Worm (Caenorhabditis elegans) whole organism, L4 larva: Measurements from ENCODE around the gene F32D8.7.
A peak's percentile ranks its signal among the peaks of the same experiment; 100 is the strongest.

Experiments
- F10B5.3 ChIP-seq: sonication (generic microtip); optimal IDR thresholded peaks from 2 replicates; lab custom pipeline; 2016; ENCODE audit warnings: mild to moderate bottlenecking, missing genetic modification characterization, missing compliant biosample characterization
- F37D6.2 ChIP-seq: sonication (generic microtip); optimal IDR thresholded peaks from 2 replicates; lab custom pipeline; 2016; ENCODE audit warnings: mild to moderate bottlenecking, missing genetic modification characterization, missing compliant biosample characterization
- F44E2.7 ChIP-seq: fragments of 200-800 bp; sonication (Bioruptor generic); IDR thresholded peaks from 2 replicates; pipeline ENCODE4 v2.1.2; 2022; ENCODE audit warnings: missing genetic modification characterization, missing compliant biosample characterization
- F49E8.2 ChIP-seq: sonication (generic microtip); optimal IDR thresholded peaks from 2 replicates; lab custom pipeline; 2016; ENCODE audit warnings: missing compliant biosample characterization, mild to moderate bottlenecking, missing genetic modification characterization, borderline replicate concordance
- T26A8.4 ChIP-seq: fragments of 200-800 bp; sonication (Bioruptor generic); IDR thresholded peaks from 2 replicates; pipeline ENCODE4 v1.3.6; 2022; ENCODE audit warnings: missing genetic modification characterization, missing compliant biosample characterization
- Y105C5A.15 ChIP-seq: fragments of 200-800 bp; sonication (Bioruptor generic); IDR thresholded peaks from 2 replicates; pipeline ENCODE4 v1.3.6; 2022; ENCODE audit warnings: missing genetic modification characterization, missing compliant biosample characterization
- Y5F2A.4 ChIP-seq: fragments of 200-800 bp; sonication (Bioruptor generic); optimal IDR thresholded peaks from 2 replicates; lab custom pipeline; 2018; ENCODE audit warnings: mild to moderate bottlenecking, missing genetic modification characterization, missing compliant biosample characterization
- Y75B8A.6 ChIP-seq: fragments of 200-800 bp; sonication (Bioruptor generic); IDR thresholded peaks from 2 replicates; pipeline ENCODE4 v1.3.6; 2022; ENCODE audit warnings: missing genetic modification reagents, missing genetic modification characterization, missing compliant biosample characterization
- aha-1 ChIP-seq: fragments of 150-350 bp; peaks from one replicate; lab custom pipeline; 2014; ENCODE audit warnings: missing biosample characterization, missing genetic modification characterization
- ama-1 ChIP-seq: fragments of 150-350 bp; optimal IDR thresholded peaks from 2 replicates; lab custom pipeline; 2014; ENCODE audit warnings: inconsistent platforms, mixed read lengths
- arid-1 ChIP-seq: fragments of 200-800 bp; sonication (Bioruptor generic); conservative IDR thresholded peaks from 2 replicates; pipeline ENCODE4 v1.3.6; 2022; ENCODE audit warnings: missing genetic modification reagents, missing genetic modification characterization, missing compliant biosample characterization
- ceh-82 ChIP-seq: sonication (generic microtip); optimal IDR thresholded peaks from 2 replicates; lab custom pipeline; 2017; ENCODE audit warnings: missing biosample characterization, missing genetic modification characterization
- ces-1 ChIP-seq: fragments of 150-350 bp; sonication (generic microtip); optimal IDR thresholded peaks from 4 replicates; lab custom pipeline; 2014; ENCODE audit warnings: missing biosample characterization, missing genetic modification reagents, missing genetic modification characterization
- ctbp-1 ChIP-seq: fragments of 200-800 bp; sonication (Bioruptor generic); IDR thresholded peaks from 2 replicates; pipeline ENCODE4 v1.3.6; 2022; ENCODE audit warnings: missing genetic modification reagents, missing genetic modification characterization, missing compliant biosample characterization
- daf-16 ChIP-seq, 3 experiments: sonication (generic microtip); optimal IDR thresholded peaks; 2 replicates each; lab custom pipeline; 2016 to 2017; ENCODE audit warnings: missing genetic modification characterization in 3 of 3, missing genetic modification reagents in 3 of 3, mild to moderate bottlenecking in 2 of 3, missing compliant biosample characterization in 2 of 3, missing biosample characterization in 1 of 3, moderate library complexity in 1 of 3
- dmd-6 ChIP-seq: fragments of 200-800 bp; sonication (Bioruptor generic); IDR thresholded peaks from 2 replicates; pipeline ENCODE4 v1.3.6; 2022; ENCODE audit warnings: missing genetic modification reagents, missing genetic modification characterization, missing compliant biosample characterization
- duxl-1 ChIP-seq: sonication (generic microtip); optimal IDR thresholded peaks from 2 replicates; lab custom pipeline; 2016; ENCODE audit warnings: mild to moderate bottlenecking, missing genetic modification characterization, moderate library complexity, missing compliant biosample characterization; ENCODE audit not compliant: poor library complexity
- egl-27 ChIP-seq: sonication (generic microtip); optimal IDR thresholded peaks from 3 replicates; lab custom pipeline; 2017; ENCODE audit warnings: missing biosample characterization, missing genetic modification reagents, missing genetic modification characterization
- fkh-10 ChIP-seq: fragments of 150-350 bp; optimal IDR thresholded peaks from 2 replicates; lab custom pipeline; 2014; ENCODE audit warnings: missing biosample characterization, missing genetic modification reagents, missing genetic modification characterization
- gei-8 ChIP-seq: fragments of 200-800 bp; sonication (Bioruptor generic); optimal IDR thresholded peaks from 2 replicates; lab custom pipeline; 2018; ENCODE audit warnings: mild to moderate bottlenecking, missing genetic modification characterization, missing compliant biosample characterization
- hif-1 ChIP-seq, 2 experiments: sonication (generic microtip); optimal IDR thresholded peaks; 2 replicates each; lab custom pipeline; 2016 to 2017; ENCODE audit warnings: missing compliant biosample characterization in 2 of 2, missing genetic modification characterization in 2 of 2, missing genetic modification reagents in 2 of 2, missing genotype in 2 of 2, mild to moderate bottlenecking in 1 of 2
- jun-1 ChIP-seq: fragments of 150-350 bp; optimal IDR thresholded peaks from 2 replicates; lab custom pipeline; 2014; ENCODE audit warnings: missing biosample characterization, missing genetic modification reagents, missing genetic modification characterization
- lim-7 ChIP-seq: fragments of 200-800 bp; sonication (Bioruptor generic); IDR thresholded peaks from 2 replicates; pipeline ENCODE4 v1.3.6; 2022; ENCODE audit warnings: missing genetic modification characterization, missing compliant biosample characterization
- lin-1 ChIP-seq: fragments of 200-800 bp; sonication (Bioruptor generic); IDR thresholded peaks from 2 replicates; pipeline ENCODE4 v1.3.6; 2022; ENCODE audit warnings: missing genetic modification reagents, missing genetic modification characterization, missing compliant biosample characterization
- lin-13 ChIP-seq: fragments of 150-350 bp; optimal IDR thresholded peaks from 2 replicates; lab custom pipeline; 2014; ENCODE audit warnings: missing biosample characterization, missing genetic modification reagents, missing genetic modification characterization
- lin-15B ChIP-seq: fragments of 150-350 bp; sonication (generic microtip); optimal IDR thresholded peaks from 3 replicates; lab custom pipeline; 2014; ENCODE audit warnings: missing biosample characterization, missing genetic modification characterization
- lir-3 ChIP-seq: sonication (generic microtip); optimal IDR thresholded peaks from 2 replicates; lab custom pipeline; 2016; ENCODE audit warnings: mild to moderate bottlenecking, missing genetic modification characterization, missing compliant biosample characterization
- madf-9 ChIP-seq: fragments of 200-800 bp; sonication (Bioruptor generic); conservative IDR thresholded peaks from 2 replicates; pipeline ENCODE4 v1.3.6; 2022; ENCODE audit warnings: missing genetic modification reagents, missing genetic modification characterization, missing compliant biosample characterization
- mdt-29 ChIP-seq: fragments of 200-800 bp; sonication (Bioruptor generic); IDR thresholded peaks from 2 replicates; pipeline ENCODE4 v1.3.6; 2022; ENCODE audit warnings: missing genetic modification reagents, missing genetic modification characterization, missing compliant biosample characterization
- mep-1 ChIP-seq: fragments of 150-350 bp; sonication (generic microtip); optimal IDR thresholded peaks from 3 replicates; lab custom pipeline; 2014; ENCODE audit warnings: missing biosample characterization, missing genetic modification characterization
- mxl-2 ChIP-seq: fragments of 200-800 bp; sonication (Bioruptor generic); conservative IDR thresholded peaks from 2 replicates; pipeline ENCODE4 v1.3.6; 2022; ENCODE audit warnings: missing genetic modification reagents, missing genetic modification characterization, missing compliant biosample characterization
- nhr-11 ChIP-seq: fragments of 150-350 bp; optimal IDR thresholded peaks from 2 replicates; lab custom pipeline; 2014; ENCODE audit warnings: missing biosample characterization, missing genetic modification characterization
- nhr-28 ChIP-seq: fragments of 150-350 bp; optimal IDR thresholded peaks from 2 replicates; lab custom pipeline; 2014; ENCODE audit warnings: missing biosample characterization, missing genetic modification characterization
- nhr-41 ChIP-seq: fragments of 200-800 bp; sonication (Bioruptor generic); IDR thresholded peaks from 2 replicates; pipeline ENCODE4 v1.3.6; 2022; ENCODE audit warnings: missing genetic modification reagents, missing genetic modification characterization, missing compliant biosample characterization
- nhr-77 ChIP-seq: fragments of 150-350 bp; optimal IDR thresholded peaks from 2 replicates; lab custom pipeline; 2014; ENCODE audit warnings: missing biosample characterization, missing genetic modification characterization
- php-3 ChIP-seq: fragments of 200-800 bp; sonication (Bioruptor generic); IDR thresholded peaks from 2 replicates; pipeline ENCODE4 v1.3.6; 2022; ENCODE audit warnings: missing genetic modification reagents, missing genetic modification characterization, missing compliant biosample characterization
- rbr-2 ChIP-seq: sonication (generic microtip); optimal IDR thresholded peaks from 2 replicates; lab custom pipeline; 2016; ENCODE audit warnings: missing genotype, missing genetic modification characterization, missing compliant biosample characterization
- sdz-12 ChIP-seq: fragments of 200-800 bp; sonication (Bioruptor generic); optimal IDR thresholded peaks from 2 replicates; lab custom pipeline; 2018; ENCODE audit warnings: mild to moderate bottlenecking, missing genetic modification characterization, missing compliant biosample characterization
- set-16 ChIP-seq: fragments of 200-800 bp; sonication (Bioruptor generic); IDR thresholded peaks from 2 replicates; pipeline ENCODE4 v1.3.6; 2022; ENCODE audit warnings: missing genetic modification reagents, missing genetic modification characterization, missing compliant biosample characterization
- spr-1 ChIP-seq: sonication (generic microtip); optimal IDR thresholded peaks from 2 replicates; lab custom pipeline; 2016; ENCODE audit warnings: mild to moderate bottlenecking, missing genetic modification characterization, missing compliant biosample characterization
- spr-3 ChIP-seq: fragments of 200-800 bp; sonication (Bioruptor generic); optimal IDR thresholded peaks from 2 replicates; lab custom pipeline; 2018; ENCODE audit warnings: mild to moderate bottlenecking, missing genetic modification characterization, missing compliant biosample characterization
- tag-97 ChIP-seq: fragments of 200-800 bp; sonication (Bioruptor generic); IDR thresholded peaks from 2 replicates; pipeline ENCODE4 v1.3.6; 2022; ENCODE audit warnings: missing genetic modification characterization, missing compliant biosample characterization
- tra-1 ChIP-seq: fragments of 200-800 bp; sonication (Bioruptor generic); IDR thresholded peaks from 2 replicates; pipeline ENCODE4 v1.3.6; 2022; ENCODE audit warnings: missing genetic modification reagents, missing genetic modification characterization, missing compliant biosample characterization
- zfp-3 ChIP-seq: fragments of 200-800 bp; sonication (Bioruptor generic); conservative IDR thresholded peaks from 2 replicates; pipeline ENCODE4 v1.3.6; 2022; ENCODE audit warnings: missing genetic modification reagents, missing genetic modification characterization, missing compliant biosample characterization
- ztf-7 ChIP-seq: fragments of 150-350 bp; optimal IDR thresholded peaks from 2 replicates; lab custom pipeline; 2014; ENCODE audit warnings: missing biosample characterization, missing genetic modification characterization

The F32D8.7 gene

DNA sequence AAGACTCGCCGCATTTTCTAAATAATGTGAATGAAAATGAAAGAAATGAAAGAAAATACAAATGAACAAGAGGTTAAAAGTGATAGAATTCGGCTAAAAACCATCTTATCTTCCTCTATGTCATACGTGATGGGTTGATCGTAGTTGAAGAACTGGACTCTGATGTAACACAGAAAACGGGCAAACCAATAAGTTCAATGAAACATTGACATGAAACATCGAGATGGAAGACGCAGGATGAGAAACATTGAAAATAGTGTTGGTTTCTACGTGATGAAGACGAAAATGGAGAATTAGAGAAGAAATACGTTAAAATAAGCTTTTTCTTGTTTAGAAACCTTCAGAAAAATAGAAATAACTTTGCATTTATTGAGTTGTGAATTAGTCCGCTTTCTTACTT, 7.3 kb upstream of the F32D8.7 start, which contains the start of gene F32D8.12 (continued):
- TF ChIP-seq Y75B8A.6 (GFP tag; lab: Robert Waterston, UW) (no peak), madf-9 (GFP tag; lab: Robert Waterston, UW) (no peak), nhr-11 (peak; percentile 47), daf-16 (GFP tag; optimal IDR thresholded peaks at IDR 0.05; lab: Kevin White, UChicago) (no peak), daf-16 (tag; optimal IDR thresholded peaks at IDR 0.05; lab: Kevin White, UChicago) (peak; percentile 58), mdt-29 (GFP tag; lab: Robert Waterston, UW) (no peak), ctbp-1 (GFP tag; lab: Robert Waterston, UW) (0 out of 2 replicates have a peak, but pooled peaks have one; percentile 17)

DNA sequence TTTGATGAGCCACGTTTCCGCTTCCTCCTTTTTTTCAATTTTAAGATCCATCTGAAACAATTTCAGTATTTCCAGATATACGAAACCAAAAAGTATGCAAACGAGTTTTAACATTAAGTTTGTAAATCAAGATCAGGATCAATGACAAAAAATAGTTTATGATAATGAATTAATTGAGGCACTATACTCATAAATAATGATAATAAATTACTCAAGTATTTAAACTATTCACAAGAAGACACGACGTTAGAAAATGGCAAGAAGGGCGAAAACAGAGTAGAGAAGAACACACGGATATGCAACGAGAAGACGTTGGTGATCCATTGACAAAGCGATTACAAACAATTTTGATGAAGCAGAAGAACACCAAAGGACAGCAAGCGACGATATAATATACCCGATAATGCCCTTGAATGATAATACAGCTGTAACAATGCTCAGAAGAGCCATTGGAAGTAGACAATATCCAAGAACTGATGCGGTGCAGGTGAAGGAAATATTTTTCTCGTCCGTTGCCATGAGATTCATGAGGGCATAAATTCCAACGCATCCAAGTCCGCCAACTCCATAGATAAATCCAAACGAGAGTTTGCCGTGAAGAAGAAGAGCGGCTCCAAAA, 4.6 kb upstream of the F32D8.7 start, which contains the start of gene F32D8.4:
TSS of gene F32D8.4 (minus strand) at position 51 of the 619 bp plus-strand sequence.
- TF ChIP-seq ama-1 (lab: Kevin White, UChicago) (no peak), aha-1 (peak; percentile 57)

DNA sequence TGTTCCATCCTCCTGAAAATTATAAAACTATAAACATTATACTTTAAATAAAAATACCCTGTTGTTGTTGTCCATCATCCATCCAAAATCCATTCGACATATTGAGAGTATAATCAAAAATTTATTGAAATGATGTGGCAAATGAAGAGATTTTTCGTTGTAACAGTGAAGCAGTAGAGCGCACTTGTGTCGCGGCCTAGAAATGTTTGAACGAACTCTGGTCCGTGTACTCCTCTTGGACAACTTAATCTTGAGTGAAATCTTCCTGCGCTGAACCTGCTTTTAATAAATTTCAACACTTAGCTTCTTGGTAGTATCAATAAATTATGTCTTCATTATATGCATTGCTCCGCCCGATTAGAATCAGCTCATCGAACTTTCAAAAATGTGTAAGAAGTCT, 3.6 kb upstream of the F32D8.7 start, which contains the start of the genes F32D8.14 and F32D8.5:
TSS of gene F32D8.14 (minus strand) at position 188 of the 400 bp plus-strand sequence.
TSS of gene F32D8.5 (plus strand) at position 200 of the 400 bp plus-strand sequence.
- TF ChIP-seq F44E2.7 (GFP tag; lab: Robert Waterston, UW) = no peak
- peak in 1 of 2 experiments; percentile 80 for TF ChIP-seq hif-1 (tag; optimal IDR thresholded peaks at IDR 0.05; lab: Kevin White, UChicago)
- TF ChIP-seq nhr-28 (tag; lab: Kevin White, UChicago) = peak; percentile 18
- TF ChIP-seq ces-1 (GFP tag; lab: Kevin White, UChicago) = no peak
- peak; percentile 64 for TF ChIP-seq nhr-77 (tag; lab: Kevin White, UChicago)
- TF ChIP-seq jun-1 = no peak
- no peak for TF ChIP-seq lin-15B (tag; lab: Kevin White, UChicago)
- TF ChIP-seq Y105C5A.15 = no peak
- TF ChIP-seq ceh-82 (tag; lab: Kevin White, UChicago) = no peak
- no peak for TF ChIP-seq Y5F2A.4 (GFP tag; lab: Kevin White, UChicago)
- no peak for TF ChIP-seq tra-1
- peak; percentile 30 for TF ChIP-seq nhr-11
- peak; percentile 32 for TF ChIP-seq spr-1 (tag; lab: Kevin White, UChicago)
- TF ChIP-seq T26A8.4 (GFP tag; lab: Robert Waterston, UW) = peak; percentile 59
- no peak for TF ChIP-seq nhr-41 (GFP tag; lab: Robert Waterston, UW)
- TF ChIP-seq lin-13 (GFP tag; lab: Kevin White, UChicago) = peak; percentile 79
- TF ChIP-seq F10B5.3 (tag; lab: Kevin White, UChicago) = no peak
- no peak for TF ChIP-seq gei-8 (GFP tag; lab: Kevin White, UChicago)
- TF ChIP-seq duxl-1 (tag; lab: Kevin White, UChicago) = peak; percentile 74
- peak; percentile 89 for TF ChIP-seq aha-1
- peak; percentile 56 for TF ChIP-seq ztf-7
- peak; percentile 76 for TF ChIP-seq mep-1 (tag; lab: Kevin White, UChicago)
- no peak for TF ChIP-seq lin-1 (GFP tag; lab: Robert Waterston, UW)
- TF ChIP-seq dmd-6 (GFP tag; lab: Robert Waterston, UW) = peak; percentile 46
- TF ChIP-seq daf-16 (GFP tag; optimal IDR thresholded peaks at IDR 0.05; lab: Kevin White, UChicago) = no peak
- TF ChIP-seq daf-16 (tag; optimal IDR thresholded peaks at IDR 0.05; lab: Kevin White, UChicago) = peak; percentile 27
- TF ChIP-seq rbr-2 (tag; lab: Kevin White, UChicago) = peak; percentile 54
- TF ChIP-seq lir-3 = no peak
- no peak for TF ChIP-seq mxl-2 (GFP tag; lab: Robert Waterston, UW)
- TF ChIP-seq php-3 (GFP tag; lab: Robert Waterston, UW) = no peak
- TF ChIP-seq spr-3 (GFP tag; lab: Kevin White, UChicago) = no peak
- TF ChIP-seq F49E8.2 (tag; lab: Kevin White, UChicago) = no peak
- no peak for TF ChIP-seq fkh-10
- TF ChIP-seq zfp-3 = no peak
- no peak for TF ChIP-seq tag-97
- 0 out of 2 replicates have a peak, but pooled peaks have one; percentile 28 for TF ChIP-seq arid-1 (GFP tag; lab: Robert Waterston, UW)
- TF ChIP-seq sdz-12 (GFP tag; lab: Kevin White, UChicago) = no peak
- no peak for TF ChIP-seq lim-7 (GFP tag; lab: Robert Waterston, UW)
- TF ChIP-seq madf-9 (GFP tag; lab: Robert Waterston, UW) = 0 out of 2 replicates have a peak, but pooled peaks have one; percentile 32
- no peak for TF ChIP-seq set-16 (GFP tag; lab: Robert Waterston, UW)
- peak; percentile 39 for TF ChIP-seq F37D6.2 (tag; lab: Kevin White, UChicago)
- no peak for TF ChIP-seq egl-27 (tag; lab: Kevin White, UChicago)
- no peak for TF ChIP-seq ama-1 (lab: Kevin White, UChicago)
